Worm (Caenorhabditis elegans): ENCODE results near the gene efl-1.

DNA sequence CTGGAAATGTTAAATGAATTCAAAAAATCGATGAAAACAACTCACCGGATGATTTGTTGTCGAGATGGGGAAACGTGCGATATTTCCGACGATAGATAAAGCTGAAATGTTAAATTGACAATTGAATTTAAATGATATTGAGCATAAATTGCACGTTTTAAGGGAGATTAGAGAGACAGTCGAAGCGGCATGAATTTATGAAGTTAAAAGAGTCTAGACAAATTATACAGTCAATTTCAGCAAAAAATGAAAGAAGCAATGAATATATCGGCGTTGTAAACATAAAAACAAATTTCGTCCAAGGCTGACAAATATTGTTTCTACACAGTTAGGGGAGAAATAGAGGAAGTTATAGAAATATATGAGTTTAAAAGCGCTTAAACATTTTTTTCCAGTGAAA lies 38.1 kb downstream of the efl-1 start, which contains the start of gene Y102A5C.36:
- no peak for TF ChIP-seq unc-42 (tag; optimal IDR thresholded peaks at IDR 0.05)
- TF ChIP-seq hlh-30 (tag; optimal IDR thresholded peaks at IDR 0.05; ENCODE audit: insufficient read depth), result no peak
- no peak for TF ChIP-seq ama-1 (optimal IDR thresholded peaks at IDR 0.05)
- no peak for TF ChIP-seq odd-2 (tag; optimal IDR thresholded peaks at IDR 0.05)
- no peak for TF ChIP-seq pha-4 (tag; optimal IDR thresholded peaks at IDR 0.05)
- no peak for TF ChIP-seq nhr-11 (tag; optimal IDR thresholded peaks at IDR 0.05)
- TF ChIP-seq zip-5 (tag; optimal IDR thresholded peaks at IDR 0.05), result no peak
- TF ChIP-seq ceh-31 (tag; optimal IDR thresholded peaks at IDR 0.05), result no peak
